Worm (Caenorhabditis elegans): Measurements from ENCODE around the gene cthd-1.

DNA sequence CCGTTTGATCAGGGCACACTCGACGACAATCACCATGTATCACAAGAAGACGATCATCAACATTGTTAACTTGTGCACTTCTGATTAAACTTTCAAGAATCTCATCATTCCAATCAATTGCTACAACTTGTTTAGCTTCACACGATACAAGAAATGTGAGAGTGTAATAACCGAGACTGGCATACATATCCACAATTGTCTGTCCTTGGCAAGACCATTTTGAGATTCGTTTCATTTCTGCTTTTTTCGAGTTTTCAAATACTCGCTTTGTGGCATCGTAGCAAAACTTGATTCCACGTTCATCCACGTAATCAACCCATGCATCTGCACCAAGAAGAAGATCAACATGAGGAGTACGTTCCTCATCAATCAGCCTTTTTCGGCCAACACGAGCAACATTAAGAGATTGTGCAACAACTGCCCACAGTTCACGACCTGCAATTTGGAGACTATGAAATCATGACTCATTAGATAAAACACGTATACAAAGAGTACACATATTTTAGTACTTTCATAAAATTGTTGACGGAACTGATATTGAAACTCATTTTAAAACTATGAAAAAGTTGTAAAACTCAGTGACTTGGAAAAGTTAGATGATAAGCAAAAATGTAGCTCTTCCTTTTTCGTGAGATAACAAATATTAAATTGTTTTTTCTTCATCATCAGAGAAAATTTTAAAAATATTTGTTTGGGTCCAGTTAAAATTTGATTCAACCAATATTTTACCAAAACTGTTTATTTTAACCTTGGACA, 34.5 kb downstream of the cthd-1 start:
- TF ChIP-seq ets-7 (tag; optimal IDR thresholded peaks at IDR 0.05) (no peak), ceh-13 (GFP tag; optimal IDR thresholded peaks at IDR 0.05) (no peak), ama-1 (optimal IDR thresholded peaks at IDR 0.05) (no peak), F13C5.2 (tag; optimal IDR thresholded peaks at IDR 0.05) (no peak), scrt-1 (GFP tag; IDR thresholded peaks at IDR 0.05) (no peak), tbx-11 (GFP tag; IDR thresholded peaks at IDR 0.05) (no peak), B0310.2 (tag; optimal IDR thresholded peaks at IDR 0.05) (no peak), tbx-37 (GFP tag; conservative IDR thresholded peaks at IDR 0.05) (no peak), sea-1 (GFP tag; conservative IDR thresholded peaks at IDR 0.05) (no peak), tra-4 (tag; optimal IDR thresholded peaks at IDR 0.05) (no peak), pes-1 (GFP tag; IDR thresholded peaks at IDR 0.05) (no peak), flt-1 (GFP tag; IDR thresholded peaks at IDR 0.05) (no peak), hmbx-1 (tag; optimal IDR thresholded peaks at IDR 0.05) (no peak), ceh-36 (tag; optimal IDR thresholded peaks at IDR 0.05) (no peak)
